Worm (Caenorhabditis elegans): Measurements from ENCODE around the gene gmps-1.

ce11 chrII:10867219-10867618 lies 1.3 kb downstream of the gmps-1 start:
- TF ChIP-seq scrt-1 (GFP tag; IDR thresholded peaks at IDR 0.05) (no peak), B0310.2 (tag; optimal IDR thresholded peaks at IDR 0.05) (no peak), ama-1 (optimal IDR thresholded peaks at IDR 0.05) (no peak), F13C5.2 (tag; optimal IDR thresholded peaks at IDR 0.05) (no peak), hnd-1 (tag; optimal IDR thresholded peaks at IDR 0.05) (no peak), ets-7 (tag; optimal IDR thresholded peaks at IDR 0.05) (no peak), tbx-11 (GFP tag; IDR thresholded peaks at IDR 0.05) (no peak)

Data from whole organism, early embryonic.